ENCODE assay signal across 2 fruit fly cellular contexts in the genomic region with DNA sequence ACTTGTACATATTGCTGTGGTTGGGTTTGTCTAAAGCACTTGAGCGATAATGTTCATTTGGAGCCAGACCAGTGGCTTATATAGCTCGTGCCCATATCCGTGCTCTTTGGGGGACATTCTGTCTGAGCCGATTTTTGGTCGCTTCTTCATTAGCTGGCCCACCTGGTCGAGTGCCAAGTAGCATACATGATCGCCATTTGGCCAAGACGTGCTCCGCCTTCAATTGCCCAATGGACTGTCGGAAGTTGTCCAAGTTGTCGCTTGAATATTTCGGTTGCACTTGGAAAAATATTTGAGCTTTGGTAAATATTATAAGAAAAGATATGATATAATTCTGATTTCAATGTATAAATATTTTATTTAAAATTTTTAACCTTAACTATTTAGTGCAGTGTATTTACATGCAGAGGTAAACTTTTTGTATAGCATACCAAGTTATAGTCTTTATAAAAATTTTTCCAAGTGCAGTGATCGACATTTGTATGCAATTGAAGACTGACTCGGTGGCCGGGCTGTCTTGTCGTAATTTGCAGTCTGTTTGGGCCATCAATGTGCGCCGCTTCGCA.
TF ChIP-seq lines count a peak whose summit lies in the region.

A gene (minus strand): TSS at position 51 of the 566 bp plus-strand sequence.

TF ChIP-seq in whole organism, embryonic, 481 proteins besides CTCF, POLR2A, EP300 and RAD21 (continued from another document and continues in another):
- TF ChIP-seq tgo (GFP tag; IDR thresholded peaks at IDR 0.05; lab: Robert Waterston, UW) (0 out of 3 replicates have a peak, but pooled peaks have one; percentile 21), fd3F (GFP tag; optimal IDR thresholded peaks at IDR 0.05; lab: Kevin White, UChicago) (no peak), CG2678 (tag; optimal IDR thresholded peaks at IDR 0.05; lab: Kevin White, UChicago) (peak; percentile 36), CG6254 (GFP tag; optimal IDR thresholded peaks at IDR 0.05; lab: Kevin White, UChicago) (no peak), CG8281 (tag; optimal IDR thresholded peaks at IDR 0.05; lab: Kevin White, UChicago) (no peak), CG2712 (tag; optimal IDR thresholded peaks at IDR 0.05; lab: Kevin White, UChicago) (peak; percentile 11), row (GFP tag; IDR thresholded peaks at IDR 0.05; lab: Robert Waterston, UW) (0 out of 3 replicates have a peak, but pooled peaks have one; percentile 11), CG7372 (GFP tag; IDR thresholded peaks at IDR 0.05; lab: Robert Waterston, UW) (no peak), YL-1 (GFP tag; optimal IDR thresholded peaks at IDR 0.05; lab: Kevin White, UChicago) (no peak), NfI (GFP tag; optimal IDR thresholded peaks at IDR 0.05; lab: Kevin White, UChicago) (no peak), ATbp (GFP tag; optimal IDR thresholded peaks at IDR 0.05; lab: Kevin White, UChicago) (no peak), D19A (tag; optimal IDR thresholded peaks at IDR 0.05; lab: Kevin White, UChicago) (no peak), Hr39 (optimal IDR thresholded peaks at IDR 0.05; lab: Kevin White, UChicago) (no peak), Hmr (GFP tag; optimal IDR thresholded peaks at IDR 0.05; lab: Kevin White, UChicago) (no peak), CG12659 (GFP tag; optimal IDR thresholded peaks at IDR 0.05; lab: Kevin White, UChicago) (no peak), nom (GFP tag; optimal IDR thresholded peaks at IDR 0.05; lab: Kevin White, UChicago) (no peak), CG1602 (GFP tag; optimal IDR thresholded peaks at IDR 0.05; lab: Kevin White, UChicago) (no peak), Ada2b (GFP tag; IDR thresholded peaks at IDR 0.05; lab: Robert Waterston, UW) (no peak), CG16779 (GFP tag; IDR thresholded peaks at IDR 0.05; lab: Robert Waterston, UW) (no peak), Awh (GFP tag; IDR thresholded peaks at IDR 0.05; lab: Robert Waterston, UW) (no peak), nmo (GFP tag; optimal IDR thresholded peaks at IDR 0.05; lab: Kevin White, UChicago) (peak; percentile 9), mld (GFP tag; IDR thresholded peaks at IDR 0.05; lab: Robert Waterston, UW; ENCODE audit: partially characterized antibody) (no peak), Sox102F (GFP tag; optimal IDR thresholded peaks at IDR 0.05; lab: Kevin White, UChicago) (peak; percentile 36), Blimp-1 (GFP tag; optimal IDR thresholded peaks at IDR 0.05; lab: Kevin White, UChicago) (peak; percentile 7), bcd (GFP tag; optimal IDR thresholded peaks at IDR 0.05; lab: Kevin White, UChicago) (no peak), CG12942 (GFP tag; optimal IDR thresholded peaks at IDR 0.05; lab: Kevin White, UChicago) (no peak), chinmo (GFP tag; IDR thresholded peaks at IDR 0.05; lab: Robert Waterston, UW; ENCODE audit: partially characterized antibody) (0 out of 4 replicates have a peak, but pooled peaks have one; percentile 24), ham (GFP tag; IDR thresholded peaks at IDR 0.05; lab: Robert Waterston, UW) (no peak), CG17568 (GFP tag; optimal IDR thresholded peaks at IDR 0.05; lab: Kevin White, UChicago) (no peak), ken (GFP tag; IDR thresholded peaks at IDR 0.05; lab: Robert Waterston, UW) (no peak), phol (tag; optimal IDR thresholded peaks at IDR 0.05; lab: Kevin White, UChicago) (peak; percentile 22), CG9215 (GFP tag; IDR thresholded peaks at IDR 0.05; lab: Robert Waterston, UW) (no peak), CG18262 (tag; optimal IDR thresholded peaks at IDR 0.05; lab: Kevin White, UChicago) (no peak), tio (GFP tag; optimal IDR thresholded peaks at IDR 0.05; lab: Kevin White, UChicago) (no peak), Bteb2 (GFP tag; optimal IDR thresholded peaks at IDR 0.05; lab: Kevin White, UChicago) (no peak), CG13424 (tag; optimal IDR thresholded peaks at IDR 0.05; lab: Kevin White, UChicago) (peak; percentile 24), CG11093 (GFP tag; IDR thresholded peaks at IDR 0.05; lab: Robert Waterston, UW) (no peak), ato (GFP tag; IDR thresholded peaks at IDR 0.05; lab: Robert Waterston, UW; ENCODE audit: partially characterized antibody) (no peak), oc (tag; optimal IDR thresholded peaks at IDR 0.05; lab: Kevin White, UChicago) (no peak), Ets97D (GFP tag; optimal IDR thresholded peaks at IDR 0.05; lab: Kevin White, UChicago) (no peak), unpg (GFP tag; optimal IDR thresholded peaks at IDR 0.05; lab: Kevin White, UChicago) (peak; percentile 2), CG15514 (GFP tag; optimal IDR thresholded peaks at IDR 0.05; lab: Kevin White, UChicago) (no peak), HmgZ (tag; optimal IDR thresholded peaks at IDR 0.05; lab: Kevin White, UChicago) (no peak), CG1024 (GFP tag; IDR thresholded peaks at IDR 0.05; lab: Robert Waterston, UW) (no peak), CG13287 (GFP tag; IDR thresholded peaks at IDR 0.05; lab: Robert Waterston, UW; ENCODE audit: partially characterized antibody) (no peak), Oli (tag; optimal IDR thresholded peaks at IDR 0.05; lab: Kevin White, UChicago) (peak; percentile 15), Vsx1 (GFP tag; optimal IDR thresholded peaks at IDR 0.05; lab: Kevin White, UChicago) (no peak), Optix (GFP tag; IDR thresholded peaks at IDR 0.05; lab: Robert Waterston, UW) (no peak), CG8359 (GFP tag; optimal IDR thresholded peaks at IDR 0.05; lab: Kevin White, UChicago; ENCODE audit: borderline replicate concordance) (no peak), CG14014 (GFP tag; IDR thresholded peaks at IDR 0.05; lab: Robert Waterston, UW) (no peak), CG5180 (GFP tag; optimal IDR thresholded peaks at IDR 0.05; lab: Kevin White, UChicago) (no peak), CG3838 (GFP tag; optimal IDR thresholded peaks at IDR 0.05; lab: Kevin White, UChicago) (no peak), CG8765 (GFP tag; IDR thresholded peaks at IDR 0.05; lab: Robert Waterston, UW) (no peak), onecut (GFP tag; IDR thresholded peaks at IDR 0.05; lab: Robert Waterston, UW) (no peak), Gug (GFP tag; IDR thresholded peaks at IDR 0.05; lab: Robert Waterston, UW) (no peak), CG1233 (GFP tag; optimal IDR thresholded peaks at IDR 0.05; lab: Kevin White, UChicago) (no peak), nau (GFP tag; optimal IDR thresholded peaks at IDR 0.05; lab: Kevin White, UChicago) (no peak), CG5953 (GFP tag; IDR thresholded peaks at IDR 0.05; lab: Robert Waterston, UW) (no peak), CG17328 (GFP tag; IDR thresholded peaks at IDR 0.05; lab: Robert Waterston, UW) (no peak), Fer1 (GFP tag; optimal IDR thresholded peaks at IDR 0.05; lab: Kevin White, UChicago) (no peak), wor (GFP tag; IDR thresholded peaks at IDR 0.05; lab: Robert Waterston, UW) (no peak), CG17359 (tag; optimal IDR thresholded peaks at IDR 0.05; lab: Kevin White, UChicago) (peak; percentile 5), CG4360 (GFP tag; IDR thresholded peaks at IDR 0.05; lab: Robert Waterston, UW) (no peak), Hr51 (GFP tag; optimal IDR thresholded peaks at IDR 0.05; lab: Kevin White, UChicago) (peak in 1 of 2 experiments; percentile 54)

TF ChIP-seq in whole organism, prepupa, 60 proteins besides CTCF, POLR2A, EP300 and RAD21 (continued from another document):
- TF ChIP-seq Smox (GFP tag; optimal IDR thresholded peaks at IDR 0.05; lab: Kevin White, UChicago) = no peak
- no peak for TF ChIP-seq Eip93F (GFP tag; optimal IDR thresholded peaks at IDR 0.05; lab: Kevin White, UChicago)
- TF ChIP-seq OdsH (GFP tag; optimal IDR thresholded peaks at IDR 0.05; lab: Kevin White, UChicago) = no peak
- TF ChIP-seq CG10669 (GFP tag; optimal IDR thresholded peaks at IDR 0.05; lab: Kevin White, UChicago) = peak; percentile 26
- TF ChIP-seq eg (GFP tag; IDR thresholded peaks at IDR 0.05; lab: Robert Waterston, UW) = no peak
- TF ChIP-seq CG6276 (GFP tag; optimal IDR thresholded peaks at IDR 0.05; lab: Kevin White, UChicago) = no peak
- TF ChIP-seq Hr38 (GFP tag; optimal IDR thresholded peaks at IDR 0.05; lab: Kevin White, UChicago) = no peak
- 0 out of 2 replicates have a peak, but pooled peaks have one; percentile 26 for TF ChIP-seq CG15336 (GFP tag; IDR thresholded peaks at IDR 0.05; lab: Robert Waterston, UW)
- no peak for TF ChIP-seq fkh (GFP tag; optimal IDR thresholded peaks at IDR 0.05; lab: Kevin White, UChicago)
- TF ChIP-seq Hr39 (GFP tag; optimal IDR thresholded peaks at IDR 0.05; lab: Kevin White, UChicago) = no peak
- TF ChIP-seq svp (GFP tag; lab: Kevin White, UChicago) = no peak
- no peak for TF ChIP-seq Lpt (GFP tag; optimal IDR thresholded peaks at IDR 0.05; lab: Kevin White, UChicago)
- TF ChIP-seq esn (GFP tag; optimal IDR thresholded peaks at IDR 0.05; lab: Kevin White, UChicago) = no peak
- no peak for TF ChIP-seq achi (GFP tag; optimal IDR thresholded peaks at IDR 0.05; lab: Kevin White, UChicago)
- no peak for TF ChIP-seq Blimp-1 (GFP tag; optimal IDR thresholded peaks at IDR 0.05; lab: Kevin White, UChicago)
- TF ChIP-seq Met (GFP tag; optimal IDR thresholded peaks at IDR 0.05; lab: Kevin White, UChicago) = no peak
- TF ChIP-seq Sox14 (GFP tag; optimal IDR thresholded peaks at IDR 0.05; lab: Kevin White, UChicago) = no peak
- no peak for TF ChIP-seq pdm3 (GFP tag; optimal IDR thresholded peaks at IDR 0.05; lab: Kevin White, UChicago)
- TF ChIP-seq CG31627 (GFP tag; optimal IDR thresholded peaks at IDR 0.05; lab: Kevin White, UChicago) = no peak
- peak; percentile 13 for TF ChIP-seq CG6808 (GFP tag; optimal IDR thresholded peaks at IDR 0.05; lab: Kevin White, UChicago)
- TF ChIP-seq Sox102F (GFP tag; optimal IDR thresholded peaks at IDR 0.05; lab: Kevin White, UChicago) = no peak
- peak; percentile 10 for TF ChIP-seq CG10631 (GFP tag; optimal IDR thresholded peaks at IDR 0.05; lab: Kevin White, UChicago)
- TF ChIP-seq CG11902 (GFP tag; optimal IDR thresholded peaks at IDR 0.05; lab: Kevin White, UChicago) = no peak
- TF ChIP-seq CG9139 (GFP tag; optimal IDR thresholded peaks at IDR 0.05; lab: Kevin White, UChicago) = no peak
- TF ChIP-seq Sox15 (GFP tag; optimal IDR thresholded peaks at IDR 0.05; lab: Kevin White, UChicago) = no peak
- TF ChIP-seq Eip75B (GFP tag; optimal IDR thresholded peaks at IDR 0.05; lab: Kevin White, UChicago) = no peak
- no peak for TF ChIP-seq fd59A (GFP tag; optimal IDR thresholded peaks at IDR 0.05; lab: Kevin White, UChicago)
- TF ChIP-seq CG7368 (GFP tag; optimal IDR thresholded peaks at IDR 0.05; lab: Kevin White, UChicago) = no peak
